Fruit fly (Drosophila melanogaster) whole organism, prepupa: Measurements from ENCODE around the gene Sry-beta.
A peak's percentile ranks its signal among the peaks of the same experiment; 100 is the strongest.

Experiments used
- Blimp-1 ChIP-seq: fragments of 200-800 bp; sonication (Bioruptor generic); optimal IDR thresholded peaks from 3 replicates; lab custom pipeline; 2017; ENCODE audit warnings: missing biosample characterization, missing genetic modification characterization, mild to moderate bottlenecking, moderate library complexity, missing genetic modification reagents
- CG10631 ChIP-seq: fragments of 200-800 bp; sonication (Bioruptor generic); optimal IDR thresholded peaks from 2 replicates; lab custom pipeline; 2016; ENCODE audit warnings: missing biosample characterization, missing genetic modification characterization
- CG11762 ChIP-seq: fragments of 200-800 bp; sonication (Bioruptor generic); optimal IDR thresholded peaks from 3 replicates; lab custom pipeline; 2016; ENCODE audit warnings: missing biosample characterization, missing genetic modification characterization; ENCODE audit not compliant: insufficient read depth
- CG15336 ChIP-seq: fragments of 200-800 bp; sonication (Bioruptor generic); IDR thresholded peaks from 2 replicates; pipeline ENCODE4 v1.3.6; 2022; ENCODE audit warnings: missing biosample characterization, missing genetic modification characterization
- CG3032 ChIP-seq: fragments of 200-800 bp; optimal IDR thresholded peaks from 2 replicates; lab custom pipeline; 2019; ENCODE audit warnings: missing biosample characterization, mild to moderate bottlenecking, missing genetic modification characterization, moderate library complexity
- CG31627 ChIP-seq: fragments of 200-800 bp; sonication (Bioruptor generic); optimal IDR thresholded peaks from 3 replicates; lab custom pipeline; 2016; ENCODE audit warnings: missing biosample characterization, missing genetic modification characterization
- CG34406 ChIP-seq: fragments of 200-800 bp; sonication (Bioruptor generic); optimal IDR thresholded peaks from 3 replicates; lab custom pipeline; 2016; ENCODE audit warnings: missing biosample characterization, missing genetic modification characterization
- CG3919 ChIP-seq: fragments of 200-800 bp; sonication (Bioruptor generic); optimal IDR thresholded peaks from 3 replicates; lab custom pipeline; 2016; ENCODE audit warnings: missing biosample characterization, missing genetic modification characterization
- CG6163 ChIP-seq: fragments of 200-800 bp; sonication (Bioruptor generic); IDR thresholded peaks from 3 replicates; pipeline ENCODE4 v1.3.6; 2022; ENCODE audit warnings: missing biosample characterization, missing genetic modification characterization
- CG6792 ChIP-seq: fragments of 200-800 bp; sonication (Bioruptor generic); optimal IDR thresholded peaks from 3 replicates; lab custom pipeline; 2016; ENCODE audit warnings: missing biosample characterization, missing genetic modification characterization
- CG6808 ChIP-seq: fragments of 200-800 bp; sonication (Bioruptor generic); optimal IDR thresholded peaks from 3 replicates; lab custom pipeline; 2017; ENCODE audit warnings: missing biosample characterization, missing genetic modification characterization, mild to moderate bottlenecking, moderate library complexity, missing genetic modification reagents
- CG6854 ChIP-seq: fragments of 200-800 bp; sonication (Bioruptor generic); optimal IDR thresholded peaks from 2 replicates; lab custom pipeline; 2017; ENCODE audit warnings: missing biosample characterization, mild to moderate bottlenecking, missing genetic modification characterization
- CG8119 ChIP-seq: fragments of 200-800 bp; sonication (Bioruptor generic); IDR thresholded peaks from 3 replicates; pipeline ENCODE4 v1.3.6; 2022; ENCODE audit warnings: missing biosample characterization, missing genetic modification characterization
- CG8632 ChIP-seq: fragments of 200-800 bp; sonication (Bioruptor generic); optimal IDR thresholded peaks from 3 replicates; lab custom pipeline; 2016; ENCODE audit warnings: missing biosample characterization, missing genetic modification characterization
- Eip75B ChIP-seq: fragments of 200-800 bp; sonication (Bioruptor generic); optimal IDR thresholded peaks from 3 replicates; lab custom pipeline; 2016; ENCODE audit warnings: missing biosample characterization, missing genetic modification characterization
- Eip78C ChIP-seq: fragments of 200-800 bp; sonication (Bioruptor generic); peaks from one replicate; lab custom pipeline; 2016; ENCODE audit warnings: missing biosample characterization, missing genetic modification characterization
- Eip93F ChIP-seq: fragments of 200-800 bp; sonication (Bioruptor generic); optimal IDR thresholded peaks from 2 replicates; lab custom pipeline; 2016; ENCODE audit warnings: missing biosample characterization, mild to moderate bottlenecking, missing genetic modification characterization
- Gug ChIP-seq: fragments of 200-800 bp; sonication (Bioruptor generic); IDR thresholded peaks from 2 replicates; pipeline ENCODE4 v1.3.6; 2022; ENCODE audit warnings: missing biosample characterization, missing genetic modification characterization
- Hr39 ChIP-seq: fragments of 200-800 bp; sonication (Bioruptor generic); optimal IDR thresholded peaks from 2 replicates; lab custom pipeline; 2016; ENCODE audit warnings: missing biosample characterization, missing genetic modification characterization
- Lpt ChIP-seq: fragments of 200-800 bp; sonication (Bioruptor generic); optimal IDR thresholded peaks from 3 replicates; lab custom pipeline; 2016; ENCODE audit warnings: missing biosample characterization, missing genetic modification characterization
- Met ChIP-seq: fragments of 200-800 bp; sonication (Bioruptor generic); optimal IDR thresholded peaks from 3 replicates; lab custom pipeline; 2016; ENCODE audit warnings: missing biosample characterization, missing genetic modification characterization
- Smox ChIP-seq: fragments of 200-800 bp; sonication (Bioruptor generic); optimal IDR thresholded peaks from 3 replicates; lab custom pipeline; 2016; ENCODE audit warnings: missing biosample characterization, missing genetic modification characterization
- Sox102F ChIP-seq: fragments of 200-800 bp; sonication (Bioruptor generic); optimal IDR thresholded peaks from 2 replicates; lab custom pipeline; 2016; ENCODE audit warnings: missing biosample characterization, mild to moderate bottlenecking, missing genetic modification characterization
- Sox14 ChIP-seq: fragments of 200-800 bp; sonication (Bioruptor generic); optimal IDR thresholded peaks from 3 replicates; lab custom pipeline; 2016; ENCODE audit warnings: missing biosample characterization, missing genetic modification characterization
- Sox15 ChIP-seq: fragments of 200-800 bp; sonication (Bioruptor generic); optimal IDR thresholded peaks from 3 replicates; lab custom pipeline; 2016; ENCODE audit warnings: missing biosample characterization, missing genetic modification characterization
- acj6 ChIP-seq: fragments of 200-800 bp; sonication (Bioruptor generic); optimal IDR thresholded peaks from 3 replicates; lab custom pipeline; 2016; ENCODE audit warnings: missing biosample characterization, missing genetic modification characterization
- cyc ChIP-seq: fragments of 200-800 bp; sonication (Bioruptor generic); optimal IDR thresholded peaks from 3 replicates; lab custom pipeline; 2016; ENCODE audit warnings: missing biosample characterization, missing genetic modification characterization
- dsx ChIP-seq: fragments of 200-800 bp; optimal IDR thresholded peaks from 3 replicates; lab custom pipeline; 2019; ENCODE audit warnings: missing biosample characterization, mild to moderate bottlenecking, missing genetic modification characterization, moderate library complexity; ENCODE audit not compliant: poor library complexity, severe bottlenecking
- eg ChIP-seq: fragments of 200-800 bp; sonication (Bioruptor generic); IDR thresholded peaks from 3 replicates; pipeline ENCODE4 v1.3.6; 2022; ENCODE audit warnings: missing biosample characterization, missing genetic modification characterization
- esn ChIP-seq: fragments of 200-800 bp; sonication (Bioruptor generic); optimal IDR thresholded peaks from 2 replicates; lab custom pipeline; 2016; ENCODE audit warnings: missing biosample characterization, mild to moderate bottlenecking, missing genetic modification characterization, moderate library complexity
- fkh ChIP-seq: fragments of 200-800 bp; sonication (Bioruptor generic); optimal IDR thresholded peaks from 3 replicates; lab custom pipeline; 2017; ENCODE audit warnings: missing biosample characterization, mild to moderate bottlenecking, missing genetic modification characterization, moderate library complexity
- lz ChIP-seq: fragments of 200-800 bp; sonication (Bioruptor generic); optimal IDR thresholded peaks from 3 replicates; lab custom pipeline; 2016; ENCODE audit warnings: missing biosample characterization, missing genetic modification characterization
- net ChIP-seq: fragments of 200-800 bp; sonication (Bioruptor generic); optimal IDR thresholded peaks from 3 replicates; lab custom pipeline; 2016; ENCODE audit warnings: missing biosample characterization, missing genetic modification characterization
- pdm3 ChIP-seq: fragments of 200-800 bp; sonication (Bioruptor generic); optimal IDR thresholded peaks from 3 replicates; lab custom pipeline; 2016; ENCODE audit warnings: missing biosample characterization, missing genetic modification characterization
- salr ChIP-seq, 2 experiments: fragments of 200-800 bp; sonication (Bioruptor generic); optimal IDR thresholded peaks; 3 replicates each; lab custom pipeline; 2016 to 2018; ENCODE audit warnings: missing biosample characterization in 2 of 2, missing genetic modification characterization in 2 of 2, mild to moderate bottlenecking in 1 of 2

Sry-beta gene

DNA sequence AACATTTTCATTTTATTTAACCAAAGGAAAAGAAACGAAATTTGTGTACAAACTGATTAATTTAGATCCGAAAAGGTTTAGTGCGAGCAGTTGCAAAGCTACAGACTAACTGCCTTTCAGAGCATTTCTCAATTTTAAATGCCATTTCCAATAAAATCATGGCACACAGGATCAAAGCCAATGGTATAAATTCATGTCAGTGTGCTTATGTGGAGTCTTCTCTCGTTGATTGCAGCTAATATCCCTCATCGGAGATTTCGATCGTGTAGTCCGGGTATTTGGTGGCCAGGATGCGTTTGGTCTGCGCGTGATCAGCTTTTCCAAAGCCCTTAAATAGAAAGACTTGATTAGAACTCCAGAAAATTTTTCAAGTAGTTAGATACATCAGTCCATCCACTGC lies 891 bp upstream of the Sry-beta start, which contains the start of gene janB:
Gene janB, minus strand, starts transcription at position 101 of the 400 bp plus-strand sequence.
- TF ChIP-seq Lpt (GFP tag; lab: Kevin White, UChicago) (no peak), pdm3 (GFP tag; lab: Kevin White, UChicago) (no peak), Gug (GFP tag; lab: Robert Waterston, UW) (no peak), Eip75B (GFP tag; lab: Kevin White, UChicago) (no peak), CG15336 (GFP tag; lab: Robert Waterston, UW) (no peak), Sox14 (no peak), Eip78C (GFP tag; lab: Kevin White, UChicago) (no peak), Eip93F (GFP tag; lab: Kevin White, UChicago) (no peak), Blimp-1 (GFP tag; lab: Kevin White, UChicago) (no peak), CG11762 (GFP tag; lab: Kevin White, UChicago) (no peak), CG3919 (GFP tag; lab: Kevin White, UChicago) (no peak), fkh (GFP tag; lab: Kevin White, UChicago) (no peak), cyc (no peak)

- no peak for TF ChIP-seq acj6
These were observed 1.4 kb downstream of the Sry-beta start for dm6 chr3R:30040879-30041278.

- peak; percentile 79 for TF ChIP-seq lz (GFP tag; lab: Kevin White, UChicago)
- TF ChIP-seq Met (GFP tag; lab: Kevin White, UChicago): no peak
- peak; percentile 68 for TF ChIP-seq CG3032 (tag; lab: Kevin White, UChicago)
- TF ChIP-seq salr (GFP tag; optimal IDR thresholded peaks at IDR 0.05; lab: Kevin White, UChicago): peak in 1 of 2 experiments; percentile 46
- peak; percentile 8 for TF ChIP-seq CG11762 (GFP tag; lab: Kevin White, UChicago)
- TF ChIP-seq Eip78C (GFP tag; lab: Kevin White, UChicago): peak; percentile 21
- TF ChIP-seq dsx: peak; percentile 41
- peak; percentile 41; the same call in 1 of the 3 replicates for TF ChIP-seq eg (GFP tag; lab: Robert Waterston, UW)
- no peak for TF ChIP-seq acj6
- TF ChIP-seq CG6163 (GFP tag; lab: Robert Waterston, UW): peak; percentile 77
- peak; percentile 46 for TF ChIP-seq Gug (GFP tag; lab: Robert Waterston, UW)
- peak; percentile 44 for TF ChIP-seq CG6792 (GFP tag; lab: Kevin White, UChicago)
- peak; percentile 61 for TF ChIP-seq fkh (GFP tag; lab: Kevin White, UChicago)
- peak; percentile 57 for TF ChIP-seq CG6854 (GFP tag; lab: Kevin White, UChicago)
- TF ChIP-seq CG8119 (GFP tag; lab: Robert Waterston, UW): no peak
- peak; percentile 81 for TF ChIP-seq Hr39 (GFP tag; lab: Kevin White, UChicago)
- peak; percentile 79 for TF ChIP-seq esn (GFP tag; lab: Kevin White, UChicago)
- no peak for TF ChIP-seq net
- no peak for TF ChIP-seq Smox (GFP tag; lab: Kevin White, UChicago)
- TF ChIP-seq cyc: peak; percentile 78
- TF ChIP-seq CG8632 (GFP tag; lab: Kevin White, UChicago): no peak
- no peak for TF ChIP-seq CG10631 (GFP tag; lab: Kevin White, UChicago)
- TF ChIP-seq CG6808: no peak
- no peak for TF ChIP-seq Blimp-1 (GFP tag; lab: Kevin White, UChicago)
- TF ChIP-seq Sox15 (GFP tag; lab: Kevin White, UChicago): peak; percentile 39
- peak; percentile 84 for TF ChIP-seq CG31627 (GFP tag; lab: Kevin White, UChicago)
- peak; percentile 48 for TF ChIP-seq CG34406 (GFP tag; lab: Kevin White, UChicago)
- no peak for TF ChIP-seq Sox102F
These were observed 3.7 kb downstream of the Sry-beta start, which contains the start of gene Sry-delta for dm6 chr3R:30043139-30043744. Sry-delta (plus strand) TSS chr3R:30043341.
